Fruit fly (Drosophila melanogaster): ENCODE results near the gene Graf.

The Graf gene

DNA sequence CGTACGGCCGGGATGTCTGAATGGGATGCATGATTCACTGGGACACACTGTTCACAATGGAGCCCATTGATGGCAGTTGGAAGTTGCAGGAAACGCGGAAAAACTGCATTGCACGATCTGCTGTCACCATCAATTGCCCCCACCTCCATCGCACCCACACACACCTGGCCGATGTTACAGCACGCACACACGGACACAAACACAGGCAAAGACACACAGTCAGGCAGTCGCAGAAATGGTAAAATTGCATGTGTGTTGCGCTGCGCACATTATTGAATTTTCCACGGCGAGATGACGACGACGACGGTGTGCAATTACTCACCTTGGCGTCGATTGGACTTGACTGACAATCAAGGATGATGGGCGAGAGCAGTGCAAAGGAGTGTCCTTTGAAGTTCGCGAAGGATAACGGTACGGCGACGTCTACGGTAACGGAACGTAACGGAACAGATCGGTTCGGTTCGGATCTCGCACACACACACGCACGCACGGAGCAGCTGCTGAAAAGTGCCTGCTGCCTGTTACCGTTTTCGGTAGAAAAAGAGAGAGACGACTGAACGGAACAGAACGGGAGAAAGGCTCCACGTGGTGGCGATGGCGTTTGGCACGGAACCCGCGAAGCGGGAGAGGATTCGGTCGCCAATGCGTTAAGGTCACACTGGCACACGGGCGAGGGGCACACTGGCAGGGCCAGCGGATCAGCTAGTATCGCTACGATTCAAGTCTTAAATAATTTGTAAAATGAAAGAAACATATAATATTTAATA lies 50.4 kb downstream of the Graf start, which contains the start of the genes CG9281 and CG15601 (continued):
- TF ChIP-seq CG1024 (GFP tag; IDR thresholded peaks at IDR 0.05) (no peak), Side (GFP tag; optimal IDR thresholded peaks at IDR 0.05) (no peak), CG15479 (GFP tag; optimal IDR thresholded peaks at IDR 0.05) (peak; percentile 96), MBD-R2 (GFP tag; IDR thresholded peaks at IDR 0.05) (peak; percentile 14; the same call in 1 of the 2 replicates), sna (GFP tag; IDR thresholded peaks at IDR 0.05; ENCODE audit: partially characterized antibody) (peak; percentile 31; the same call in 1 of the 2 replicates), CG33213 (GFP tag; optimal IDR thresholded peaks at IDR 0.05) (peak; percentile 10), CG11504 (tag; optimal IDR thresholded peaks at IDR 0.05) (no peak), gro (GFP tag; optimal IDR thresholded peaks at IDR 0.05) (no peak), knrl (GFP tag; IDR thresholded peaks at IDR 0.05; ENCODE audit: partially characterized antibody) (peak; percentile 48; the same call in 1 of the 3 replicates), row (GFP tag; IDR thresholded peaks at IDR 0.05) (peak; percentile 44; the same call in 2 of the 3 replicates), bowl (GFP tag; IDR thresholded peaks at IDR 0.05) (no peak), CG30431 (GFP tag; optimal IDR thresholded peaks at IDR 0.05) (no peak), D (optimal IDR thresholded peaks at IDR 0.05) (peak; percentile 55), D (GFP tag; optimal IDR thresholded peaks at IDR 0.05) (no peak), CG2889 (GFP tag; IDR thresholded peaks at IDR 0.05) (no peak), zfh1 (GFP tag; IDR thresholded peaks at IDR 0.05) (peak; percentile 47; the same call in 1 of the 3 replicates), Sox100B (GFP tag; optimal IDR thresholded peaks at IDR 0.05) (no peak), YL-1 (GFP tag; optimal IDR thresholded peaks at IDR 0.05) (peak; percentile 77), CG18619 (GFP tag; optimal IDR thresholded peaks at IDR 0.05) (no peak), CG13775 (GFP tag; optimal IDR thresholded peaks at IDR 0.05) (no peak), Meics (GFP tag; optimal IDR thresholded peaks at IDR 0.05) (peak; percentile 25), gem (tag; optimal IDR thresholded peaks at IDR 0.05) (no peak), CG12104 (GFP tag; optimal IDR thresholded peaks at IDR 0.05) (no peak), Opbp (GFP tag; IDR thresholded peaks at IDR 0.05; ENCODE audit: partially characterized antibody) (peak; percentile 52; the same call in 2 of the 3 replicates), bbx (GFP tag; IDR thresholded peaks at IDR 0.05; ENCODE audit: partially characterized antibody) (peak; percentile 19; the same call in 1 of the 2 replicates), pzg (GFP tag; optimal IDR thresholded peaks at IDR 0.05) (peak; percentile 70), CG9215 (GFP tag; IDR thresholded peaks at IDR 0.05) (no peak), CG14014 (GFP tag; IDR thresholded peaks at IDR 0.05) (no peak), CG17385 (GFP tag; optimal IDR thresholded peaks at IDR 0.05) (peak; percentile 87), CG6765 (GFP tag; optimal IDR thresholded peaks at IDR 0.05) (peak; percentile 60), HHEX (GFP tag; optimal IDR thresholded peaks at IDR 0.05) (no peak), mld (GFP tag; IDR thresholded peaks at IDR 0.05; ENCODE audit: partially characterized antibody) (no peak), emc (GFP tag; optimal IDR thresholded peaks at IDR 0.05) (no peak), CG14710 (tag; optimal IDR thresholded peaks at IDR 0.05) (peak; percentile 89), CG13894 (tag; optimal IDR thresholded peaks at IDR 0.05) (no peak), ara (GFP tag; IDR thresholded peaks at IDR 0.05) (no peak), CG13287 (GFP tag; IDR thresholded peaks at IDR 0.05; ENCODE audit: partially characterized antibody) (peak; percentile 20; the same call in 1 of the 2 replicates), CG12236 (GFP tag; optimal IDR thresholded peaks at IDR 0.05) (no peak), CG2875 (GFP tag; optimal IDR thresholded peaks at IDR 0.05) (no peak), onecut (GFP tag; IDR thresholded peaks at IDR 0.05) (peak; percentile 86), trem (tag; optimal IDR thresholded peaks at IDR 0.05) (peak; percentile 48), CG10267 (tag; optimal IDR thresholded peaks at IDR 0.05) (peak; percentile 35), kah (GFP tag; optimal IDR thresholded peaks at IDR 0.05) (no peak), Oaz (GFP tag; IDR thresholded peaks at IDR 0.05) (no peak), CG1529 (GFP tag; optimal IDR thresholded peaks at IDR 0.05) (no peak), dimm (GFP tag; IDR thresholded peaks at IDR 0.05) (no peak), Deaf1 (tag; optimal IDR thresholded peaks at IDR 0.05) (peak; percentile 67), CG4820 (GFP tag; optimal IDR thresholded peaks at IDR 0.05) (no peak), Vsx1 (GFP tag; optimal IDR thresholded peaks at IDR 0.05) (no peak)
